Worm (Caenorhabditis elegans) whole organism, young adult: Measurements from ENCODE around the gene C04E6.12.

Source experiments
- B0336.3 ChIP-seq: fragments of 200-800 bp; sonication (Bioruptor generic); IDR thresholded peaks from 2 replicates; pipeline ENCODE4 v1.3.6; 2022; ENCODE audit warnings: missing genetic modification characterization, missing compliant biosample characterization
- Y67H2A.10 ChIP-seq: fragments of 200-800 bp; sonication (Bioruptor generic); conservative IDR thresholded peaks from 2 replicates; pipeline ENCODE4 v1.3.6; 2022; ENCODE audit warnings: missing genetic modification reagents, missing genetic modification characterization, missing compliant biosample characterization
- aptf-2 ChIP-seq: fragments of 200-800 bp; sonication (Bioruptor generic); conservative IDR thresholded peaks from 2 replicates; pipeline ENCODE4 v1.3.6; 2022; ENCODE audit warnings: missing genetic modification reagents, missing genetic modification characterization, missing compliant biosample characterization
- attf-6 ChIP-seq: fragments of 200-800 bp; sonication (Bioruptor generic); IDR thresholded peaks from 2 replicates; pipeline ENCODE4 v1.3.6; 2022; ENCODE audit warnings: missing genetic modification reagents, missing genetic modification characterization, missing compliant biosample characterization
- ceh-27 ChIP-seq: fragments of 200-800 bp; sonication (Bioruptor generic); optimal IDR thresholded peaks from 2 replicates; lab custom pipeline; 2018; ENCODE audit warnings: mild to moderate bottlenecking, missing genetic modification characterization, moderate library complexity, missing compliant biosample characterization
- lag-1 ChIP-seq: fragments of 200-800 bp; sonication (Bioruptor generic); IDR thresholded peaks from 2 replicates; pipeline ENCODE4 v1.3.6; 2022; ENCODE audit warnings: missing genetic modification reagents, missing genetic modification characterization, missing compliant biosample characterization
- lsy-27 ChIP-seq: sonication (generic microtip); optimal IDR thresholded peaks from 2 replicates; lab custom pipeline; 2017; ENCODE audit warnings: missing genetic modification characterization, mild to moderate bottlenecking, missing compliant biosample characterization, antibody characterized with exemption, missing genotype, borderline replicate concordance; ENCODE audit not compliant: insufficient read depth
- tbx-9 ChIP-seq: sonication (generic microtip); optimal IDR thresholded peaks from 2 replicates; lab custom pipeline; 2016; ENCODE audit warnings: borderline replicate concordance, missing genetic modification characterization, inconsistent platforms, missing compliant biosample characterization
- ztf-28 ChIP-seq: fragments of 200-800 bp; sonication (Bioruptor generic); IDR thresholded peaks from 2 replicates; pipeline ENCODE4 v1.3.6; 2022; ENCODE audit warnings: missing genetic modification reagents, missing genetic modification characterization, missing compliant biosample characterization

Gene C04E6.12

DNA sequence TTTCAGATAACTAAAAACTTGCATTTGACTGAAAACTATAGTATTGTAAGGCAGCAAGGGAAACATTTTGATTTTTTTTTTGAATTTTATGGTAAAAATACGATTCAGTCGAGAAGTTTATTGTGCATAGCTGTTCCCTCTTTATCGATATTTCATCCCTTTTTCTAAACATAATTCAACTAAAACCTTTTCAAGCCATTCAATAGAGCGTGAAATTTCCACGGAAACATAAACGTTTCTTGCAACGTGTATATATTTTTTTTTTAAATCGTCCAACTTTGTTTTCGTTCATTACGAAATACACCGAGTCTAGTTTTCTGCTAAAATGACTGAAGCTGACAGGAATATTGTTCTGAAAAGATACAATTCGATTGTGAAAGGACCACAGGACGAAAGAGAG is 48.0 kb downstream of the C04E6.12 start, which contains the start of gene C02G6.2 (continued):
- TF ChIP-seq aptf-2 (GFP tag; lab: Robert Waterston, UW): no peak

DNA sequence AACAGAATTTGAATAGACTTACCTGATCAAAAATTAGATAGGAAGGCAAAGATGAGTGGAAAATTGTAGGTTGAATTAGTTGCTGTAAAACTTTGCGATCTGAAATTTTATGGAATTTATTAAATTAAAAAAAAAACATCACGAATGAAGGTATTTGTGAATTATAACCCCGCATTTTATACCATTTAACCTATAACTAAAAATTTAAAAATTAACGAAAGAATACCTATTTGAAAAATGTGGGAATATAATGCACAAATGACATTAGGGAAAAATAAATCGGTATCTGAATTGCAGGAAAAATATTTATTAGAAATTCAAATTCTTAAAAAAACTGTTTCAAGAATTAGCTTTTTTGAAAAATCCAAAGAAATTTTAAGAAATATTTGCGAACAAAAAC is 50.6 kb downstream of the C04E6.12 start, which contains the start of gene F26F12.4:
Gene F26F12.4 (minus strand): TSS at position 101 of the 400 bp plus-strand sequence.
- TF ChIP-seq tbx-9 (tag; lab: Kevin White, UChicago): no peak
- no peak for TF ChIP-seq ceh-27
- TF ChIP-seq B0336.3 (GFP tag; lab: Robert Waterston, UW): no peak
- no peak for TF ChIP-seq ztf-28
- no peak for TF ChIP-seq attf-6 (GFP tag; lab: Robert Waterston, UW)
- no peak for TF ChIP-seq Y67H2A.10 (GFP tag; lab: Robert Waterston, UW)
- no peak for TF ChIP-seq lag-1 (GFP tag; lab: Robert Waterston, UW)
- TF ChIP-seq lsy-27: no peak
